Worm (Caenorhabditis elegans) whole organism, young adult: ENCODE measurements around the gene Y49F6B.12.

ENCODE experiments used
- B0261.1 ChIP-seq: sonication (generic microtip); optimal IDR thresholded peaks from 2 replicates; lab custom pipeline; 2016; ENCODE audit warnings: mild to moderate bottlenecking, missing genetic modification characterization, moderate library complexity, missing compliant biosample characterization
- C06A6.2 ChIP-seq: fragments of 200-800 bp; sonication (Bioruptor generic); conservative IDR thresholded peaks from 2 replicates; pipeline ENCODE4 v1.3.6; 2022; ENCODE audit warnings: missing genetic modification characterization, missing compliant biosample characterization
- F10E7.11 ChIP-seq: sonication (generic microtip); optimal IDR thresholded peaks from 2 replicates; lab custom pipeline; 2017; ENCODE audit warnings: mild to moderate bottlenecking, missing genetic modification characterization, moderate library complexity, missing compliant biosample characterization
- F22D6.2 ChIP-seq: sonication (generic microtip); optimal IDR thresholded peaks from 2 replicates; lab custom pipeline; 2016; ENCODE audit warnings: mild to moderate bottlenecking, missing genetic modification characterization, missing compliant biosample characterization
- F37B4.10 ChIP-seq: fragments of 200-800 bp; sonication (Bioruptor generic); IDR thresholded peaks from 2 replicates; pipeline ENCODE4 v1.3.6; 2022; ENCODE audit warnings: missing genetic modification characterization, missing compliant biosample characterization
- F57A8.1 ChIP-seq: fragments of 200-800 bp; sonication (Bioruptor generic); optimal IDR thresholded peaks from 2 replicates; lab custom pipeline; 2018; ENCODE audit warnings: mild to moderate bottlenecking, missing genetic modification characterization, moderate library complexity, missing compliant biosample characterization
- F57C9.4 ChIP-seq: sonication (generic microtip); optimal IDR thresholded peaks from 2 replicates; lab custom pipeline; 2017; ENCODE audit warnings: mild to moderate bottlenecking, missing genetic modification characterization, missing compliant biosample characterization
- Y56A3A.18 ChIP-seq: fragments of 200-800 bp; sonication (Bioruptor generic); IDR thresholded peaks from 2 replicates; pipeline ENCODE4 v1.3.6; 2022; ENCODE audit warnings: missing genetic modification reagents, missing genetic modification characterization, missing compliant biosample characterization
- Y67H2A.10 ChIP-seq: fragments of 200-800 bp; sonication (Bioruptor generic); conservative IDR thresholded peaks from 2 replicates; pipeline ENCODE4 v1.3.6; 2022; ENCODE audit warnings: missing genetic modification reagents, missing genetic modification characterization, missing compliant biosample characterization
- ama-1 ChIP-seq, 3 experiments: fragments of 150-350 bp in 1 of 3; sonication (generic microtip) in 2 of 3; optimal IDR thresholded peaks; 2 replicates each; lab custom pipeline; 2014 to 2018; ENCODE audit warnings: missing biosample characterization in 2 of 3, missing genetic modification characterization in 2 of 3, missing genetic modification reagents in 2 of 3
- aptf-3 ChIP-seq: fragments of 200-800 bp; sonication (Bioruptor generic); IDR thresholded peaks from 2 replicates; pipeline ENCODE4 v1.3.6; 2022; ENCODE audit warnings: missing genetic modification characterization, missing compliant biosample characterization
- attf-3 ChIP-seq: fragments of 200-800 bp; sonication (Bioruptor generic); conservative IDR thresholded peaks from 2 replicates; pipeline ENCODE4 v1.3.6; 2022; ENCODE audit warnings: missing genetic modification reagents, missing genetic modification characterization, missing compliant biosample characterization
- attf-6 ChIP-seq: fragments of 200-800 bp; sonication (Bioruptor generic); IDR thresholded peaks from 2 replicates; pipeline ENCODE4 v1.3.6; 2022; ENCODE audit warnings: missing genetic modification reagents, missing genetic modification characterization, missing compliant biosample characterization
- bed-2 ChIP-seq: fragments of 200-800 bp; sonication (Bioruptor generic); IDR thresholded peaks from 2 replicates; pipeline ENCODE4 v1.3.6; 2022; ENCODE audit warnings: missing genetic modification reagents, missing genetic modification characterization, missing compliant biosample characterization
- ccch-3 ChIP-seq: fragments of 200-800 bp; sonication (Bioruptor generic); optimal IDR thresholded peaks from 2 replicates; lab custom pipeline; 2018; ENCODE audit warnings: mild to moderate bottlenecking, missing genetic modification characterization, missing compliant biosample characterization
- cebp-2 ChIP-seq: fragments of 200-800 bp; sonication (Bioruptor generic); IDR thresholded peaks from 2 replicates; pipeline ENCODE4 v1.3.6; 2022; ENCODE audit warnings: missing genetic modification characterization, missing compliant biosample characterization
- ceh-58 ChIP-seq: fragments of 200-800 bp; sonication (Bioruptor generic); IDR thresholded peaks from 2 replicates; pipeline ENCODE4 v1.3.6; 2022; ENCODE audit warnings: missing genetic modification characterization, missing compliant biosample characterization
- chd-7 ChIP-seq: sonication (generic microtip); optimal IDR thresholded peaks from 2 replicates; lab custom pipeline; 2016; ENCODE audit warnings: mild to moderate bottlenecking, missing genetic modification characterization, moderate library complexity, missing compliant biosample characterization
- die-1 ChIP-seq: sonication (generic microtip); optimal IDR thresholded peaks from 2 replicates; lab custom pipeline; 2016; ENCODE audit warnings: missing genotype, mild to moderate bottlenecking, missing genetic modification characterization, missing compliant biosample characterization
- dpl-1 ChIP-seq: fragments of 150-350 bp; optimal IDR thresholded peaks from 2 replicates; lab custom pipeline; 2014; ENCODE audit warnings: missing biosample characterization, missing genetic modification reagents, missing genetic modification characterization
- efl-1 ChIP-seq: fragments of 150-350 bp; optimal IDR thresholded peaks from 2 replicates; lab custom pipeline; 2014; ENCODE audit warnings: missing biosample characterization, missing genetic modification reagents, missing genetic modification characterization
- egrh-3 ChIP-seq: fragments of 200-800 bp; sonication (Bioruptor generic); IDR thresholded peaks from 2 replicates; pipeline ENCODE4 v1.3.6; 2022; ENCODE audit warnings: missing genetic modification reagents, missing genetic modification characterization, missing compliant biosample characterization
- ekl-4 ChIP-seq: fragments of 200-800 bp; sonication (Bioruptor generic); IDR thresholded peaks from 2 replicates; pipeline ENCODE4 v1.3.6; 2022; ENCODE audit warnings: missing genetic modification reagents, missing genetic modification characterization, missing compliant biosample characterization
- fkh-3 ChIP-seq: sonication (generic microtip); optimal IDR thresholded peaks from 2 replicates; lab custom pipeline; 2016; ENCODE audit warnings: mild to moderate bottlenecking, missing genetic modification characterization, missing compliant biosample characterization
- him-1 ChIP-seq: sonication (generic microtip); optimal IDR thresholded peaks from 2 replicates; lab custom pipeline; 2016; ENCODE audit warnings: missing genotype, missing genetic modification reagents, missing genetic modification characterization, missing compliant biosample characterization
- hlh-12 ChIP-seq: sonication (generic microtip); optimal IDR thresholded peaks from 2 replicates; lab custom pipeline; 2016; ENCODE audit warnings: missing genetic modification characterization, missing compliant biosample characterization
- hmg-1.2 ChIP-seq: fragments of 200-800 bp; sonication (Bioruptor generic); IDR thresholded peaks from 2 replicates; pipeline ENCODE4 v1.3.6; 2022; ENCODE audit warnings: missing genetic modification reagents, missing genetic modification characterization, missing compliant biosample characterization
- hrde-1 ChIP-seq: sonication (generic microtip); optimal IDR thresholded peaks from 2 replicates; lab custom pipeline; 2016; ENCODE audit warnings: missing genetic modification characterization, mild to moderate bottlenecking, missing compliant biosample characterization, moderate library complexity, missing genotype, missing genetic modification reagents, borderline replicate concordance
- lin-35 ChIP-seq, 3 experiments: fragments of 150-350 bp in 2 of 3; sonication (generic microtip) in 1 of 3; optimal IDR thresholded peaks; 2 replicates each; lab custom pipeline; 2014 to 2018; ENCODE audit warnings: missing biosample characterization in 3 of 3, missing genetic modification characterization in 3 of 3, missing genetic modification reagents in 3 of 3
- lin-54 ChIP-seq: fragments of 200-800 bp; sonication (Bioruptor generic); optimal IDR thresholded peaks from 2 replicates; lab custom pipeline; 2018; ENCODE audit warnings: mild to moderate bottlenecking, missing genetic modification characterization, missing compliant biosample characterization
- madf-10 ChIP-seq: sonication (generic microtip); optimal IDR thresholded peaks from 2 replicates; lab custom pipeline; 2016; ENCODE audit warnings: mild to moderate bottlenecking, missing genetic modification characterization, missing compliant biosample characterization
- mcd-1 ChIP-seq: fragments of 200-800 bp; sonication (Bioruptor generic); IDR thresholded peaks from 2 replicates; pipeline ENCODE4 v1.3.6; 2022; ENCODE audit warnings: missing genetic modification reagents, missing genetic modification characterization, missing compliant biosample characterization
- mel-28 ChIP-seq: sonication (generic microtip); optimal IDR thresholded peaks from 2 replicates; lab custom pipeline; 2016; ENCODE audit warnings: borderline replicate concordance, mild to moderate bottlenecking, missing genetic modification characterization, missing compliant biosample characterization
- mxl-1 ChIP-seq: sonication (generic microtip); optimal IDR thresholded peaks from 2 replicates; lab custom pipeline; 2016; ENCODE audit warnings: missing genetic modification characterization, missing compliant biosample characterization
- rcor-1 ChIP-seq: fragments of 200-800 bp; sonication (Bioruptor generic); IDR thresholded peaks from 2 replicates; pipeline ENCODE4 v1.3.6; 2022; ENCODE audit warnings: missing genetic modification reagents, missing genetic modification characterization, missing compliant biosample characterization
- rec-8 ChIP-seq, 2 experiments: sonication (generic microtip); optimal IDR thresholded peaks; 2 replicates each; lab custom pipeline; 2016; ENCODE audit warnings: mild to moderate bottlenecking in 2 of 2, missing genetic modification characterization in 2 of 2, missing genetic modification reagents in 2 of 2, missing genotype in 2 of 2, missing biosample characterization in 1 of 2, missing compliant biosample characterization in 1 of 2, moderate library complexity in 1 of 2
- repo-1 ChIP-seq: sonication (generic microtip); optimal IDR thresholded peaks from 2 replicates; lab custom pipeline; 2017; ENCODE audit warnings: mild to moderate bottlenecking, missing genetic modification characterization, missing compliant biosample characterization
- rpc-1 ChIP-seq, 2 experiments: fragments of 150-350 bp in 1 of 2; sonication (generic microtip) in 1 of 2; optimal IDR thresholded peaks; 2 replicates each; lab custom pipeline; 2014 to 2018; ENCODE audit warnings: missing biosample characterization in 1 of 2, missing genetic modification characterization in 1 of 2, missing genetic modification reagents in 1 of 2, missing genotype in 1 of 2
- snpc-1.1 ChIP-seq: sonication (generic microtip); optimal IDR thresholded peaks from 2 replicates; lab custom pipeline; 2017; ENCODE audit warnings: missing genetic modification characterization, mild to moderate bottlenecking, missing compliant biosample characterization, antibody characterized with exemption, moderate library complexity, missing genotype, missing genetic modification reagents; ENCODE audit not compliant: insufficient read depth
- snpc-1.3 ChIP-seq: sonication (generic microtip); optimal IDR thresholded peaks from 2 replicates; lab custom pipeline; 2017; ENCODE audit warnings: missing genetic modification characterization, mild to moderate bottlenecking, missing compliant biosample characterization, antibody characterized with exemption, moderate library complexity, missing genotype, missing genetic modification reagents; ENCODE audit not compliant: insufficient read depth
- unc-130 ChIP-seq: sonication (generic microtip); optimal IDR thresholded peaks from 2 replicates; lab custom pipeline; 2016; ENCODE audit warnings: missing genetic modification reagents, missing genetic modification characterization, missing compliant biosample characterization
- xnd-1 ChIP-seq: sonication (generic microtip); optimal IDR thresholded peaks from 2 replicates; lab custom pipeline; 2016; ENCODE audit warnings: missing genotype, missing genetic modification reagents, missing genetic modification characterization, missing compliant biosample characterization
- ztf-18 ChIP-seq: sonication (generic microtip); optimal IDR thresholded peaks from 2 replicates; lab custom pipeline; 2016; ENCODE audit warnings: missing genotype, mild to moderate bottlenecking, missing genetic modification characterization, missing compliant biosample characterization
- ztf-22 ChIP-seq: fragments of 200-800 bp; sonication (Bioruptor generic); optimal IDR thresholded peaks from 2 replicates; lab custom pipeline; 2018; ENCODE audit warnings: mild to moderate bottlenecking, missing genetic modification characterization, moderate library complexity, missing compliant biosample characterization
- ztf-28 ChIP-seq: fragments of 200-800 bp; sonication (Bioruptor generic); IDR thresholded peaks from 2 replicates; pipeline ENCODE4 v1.3.6; 2022; ENCODE audit warnings: missing genetic modification reagents, missing genetic modification characterization, missing compliant biosample characterization
- ztf-6 ChIP-seq: fragments of 200-800 bp; sonication (Bioruptor generic); IDR thresholded peaks from 2 replicates; pipeline ENCODE4 v1.3.6; 2022; ENCODE audit warnings: missing genetic modification reagents, missing genetic modification characterization, missing compliant biosample characterization

The Y49F6B.12 gene

ce11 chrII:3518961-3519544 lies 46.8 kb upstream of the Y49F6B.12 start, which contains the start of gene clec-126 (continued):
- TF ChIP-seq repo-1 (tag; lab: Kevin White, UChicago), result peak; percentile 90
- peak; percentile 80 for TF ChIP-seq unc-130 (GFP tag; lab: Kevin White, UChicago)
- peak; percentile 87 for TF ChIP-seq madf-10 (tag; lab: Kevin White, UChicago)
- no peak for TF ChIP-seq cebp-2 (GFP tag; lab: Robert Waterston, UW)
- no peak for TF ChIP-seq bed-2
- no peak for TF ChIP-seq mel-28 (tag; lab: Kevin White, UChicago)
- peak; percentile 26 for TF ChIP-seq xnd-1 (tag; lab: Kevin White, UChicago)
- TF ChIP-seq hrde-1 (tag; lab: Kevin White, UChicago), result peak; percentile 56
- peak; percentile 83 for TF ChIP-seq ekl-4 (GFP tag; lab: Robert Waterston, UW)
- TF ChIP-seq dpl-1 (GFP tag; lab: Kevin White, UChicago), result peak; percentile 31
- peak; percentile 78 for TF ChIP-seq mxl-1
- TF ChIP-seq chd-7 (tag; lab: Kevin White, UChicago), result peak; percentile 59
- peak; percentile 59; the same call in 1 of the 2 replicates for TF ChIP-seq rcor-1
- TF ChIP-seq Y56A3A.18 (GFP tag; lab: Robert Waterston, UW), result peak; percentile 73; the same call in 1 of the 2 replicates
- TF ChIP-seq lin-35 (GFP tag; optimal IDR thresholded peaks at IDR 0.05; lab: Kevin White, UChicago), result peak in 1 of 3 experiments; percentile 58
- TF ChIP-seq hmg-1.2 (GFP tag; lab: Robert Waterston, UW), result peak; percentile 77
- TF ChIP-seq ztf-22, result peak; percentile 56
- peak; percentile 29 for TF ChIP-seq hlh-12 (tag; lab: Kevin White, UChicago)
- TF ChIP-seq attf-6 (GFP tag; lab: Robert Waterston, UW), result no peak
- peak; percentile 62; the same call in 1 of the 2 replicates for TF ChIP-seq attf-3 (GFP tag; lab: Robert Waterston, UW)
- TF ChIP-seq B0261.1 (tag; lab: Kevin White, UChicago), result peak; percentile 97
- TF ChIP-seq rec-8 (tag; optimal IDR thresholded peaks at IDR 0.05; lab: Kevin White, UChicago), result peak; percentile 66 to 75
- peak; percentile 50 for TF ChIP-seq ccch-3 (GFP tag; lab: Kevin White, UChicago)
- peak; percentile 54 for TF ChIP-seq egrh-3 (GFP tag; lab: Robert Waterston, UW)
- peak; percentile 84 for TF ChIP-seq mcd-1 (GFP tag; lab: Robert Waterston, UW)
- TF ChIP-seq rpc-1 (optimal IDR thresholded peaks at IDR 0.05; lab: Kevin White, UChicago), result peak; percentile 88
- TF ChIP-seq rpc-1 (tag; optimal IDR thresholded peaks at IDR 0.05; lab: Kevin White, UChicago), result peak; percentile 89
- TF ChIP-seq F57C9.4 (tag; lab: Kevin White, UChicago), result no peak
- peak; percentile 80 for TF ChIP-seq ztf-6 (GFP tag; lab: Robert Waterston, UW)
- TF ChIP-seq snpc-1.3 (tag; lab: Kevin White, UChicago), result peak; percentile 80
- TF ChIP-seq ztf-18 (tag; lab: Kevin White, UChicago), result peak; percentile 77
- TF ChIP-seq C06A6.2 (GFP tag; lab: Robert Waterston, UW), result peak; percentile 50; the same call in 1 of the 2 replicates
- TF ChIP-seq Y67H2A.10 (GFP tag; lab: Robert Waterston, UW), result no peak
- 0 out of 2 replicates have a peak, but pooled peaks have one; percentile 10 for TF ChIP-seq F37B4.10
- TF ChIP-seq F22D6.2 (tag; lab: Kevin White, UChicago), result peak; percentile 72
- peak; percentile 54 for TF ChIP-seq F57A8.1 (GFP tag; lab: Kevin White, UChicago)
- TF ChIP-seq fkh-3 (tag; lab: Kevin White, UChicago), result peak; percentile 42
- TF ChIP-seq efl-1, result peak; percentile 12
- TF ChIP-seq him-1, result peak; percentile 87
- TF ChIP-seq F10E7.11 (tag; lab: Kevin White, UChicago), result no peak
- TF ChIP-seq ama-1 (optimal IDR thresholded peaks at IDR 0.05; lab: Kevin White, UChicago), result no peak
- peak; percentile 30 to 71 for TF ChIP-seq ama-1 (GFP tag; optimal IDR thresholded peaks at IDR 0.05; lab: Kevin White, UChicago)
- 0 out of 2 replicates have a peak, but pooled peaks have one; percentile 57 for TF ChIP-seq ztf-28 (GFP tag; lab: Robert Waterston, UW)
- TF ChIP-seq lin-54 (GFP tag; lab: Kevin White, UChicago), result peak; percentile 75
- no peak for TF ChIP-seq ceh-58 (GFP tag; lab: Robert Waterston, UW)
- TF ChIP-seq die-1 (tag; lab: Kevin White, UChicago), result peak; percentile 87
- no peak for TF ChIP-seq aptf-3 (GFP tag; lab: Robert Waterston, UW)
- peak; percentile 73 for TF ChIP-seq snpc-1.1 (tag; lab: Kevin White, UChicago)
